Worm (Caenorhabditis elegans): ENCODE results near the gene H39E23.3.

- no peak for TF ChIP-seq egl-44 (GFP tag; IDR thresholded peaks at IDR 0.05)
- no peak for TF ChIP-seq him-1 (tag; optimal IDR thresholded peaks at IDR 0.05)
- TF ChIP-seq ceh-58 (GFP tag; IDR thresholded peaks at IDR 0.05) = no peak
- no peak for TF ChIP-seq lsy-27 (tag; optimal IDR thresholded peaks at IDR 0.05; ENCODE audit: borderline replicate concordance, insufficient read depth)
- TF ChIP-seq ztf-26 (tag; optimal IDR thresholded peaks at IDR 0.05) = no peak
- no peak for TF ChIP-seq hrde-1 (tag; optimal IDR thresholded peaks at IDR 0.05; ENCODE audit: borderline replicate concordance)
- TF ChIP-seq C17E4.6 (GFP tag; IDR thresholded peaks at IDR 0.05) = no peak
Measured at ce11 chrV:14127834-14128233, 20.2 kb downstream of the H39E23.3 start.

Measured in whole organism, young adult.